Worm (Caenorhabditis elegans): ENCODE measurements around the gene cank-26.

The cank-26 gene

DNA sequence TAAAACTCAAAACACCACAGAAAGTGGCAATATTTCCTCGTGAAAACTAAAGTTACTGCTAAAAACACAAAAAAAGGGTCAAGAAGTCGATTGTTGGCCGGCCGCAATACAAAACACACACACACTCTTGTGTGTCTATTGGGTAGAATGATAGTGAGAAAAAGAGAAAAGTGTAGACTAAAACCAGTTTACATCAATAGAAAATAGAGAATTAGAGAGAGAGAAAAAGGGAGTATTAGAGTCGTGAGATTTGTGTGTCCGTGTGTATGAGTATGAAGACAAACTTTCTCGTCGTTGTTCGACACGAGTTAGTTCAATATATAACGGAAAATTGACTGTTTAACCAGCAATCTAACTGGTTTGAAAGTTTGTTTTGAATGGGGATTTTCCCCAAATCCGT lies 45.4 kb downstream of the cank-26 start (continued):
- TF ChIP-seq vab-7 (GFP tag; IDR thresholded peaks at IDR 0.05) = no peak
- peak; percentile 2 for TF ChIP-seq nhr-77 (tag; optimal IDR thresholded peaks at IDR 0.05)
- no peak for TF ChIP-seq dpl-1 (GFP tag; optimal IDR thresholded peaks at IDR 0.05)
- no peak for TF ChIP-seq hmg-1.1 (GFP tag; IDR thresholded peaks at IDR 0.05)
- TF ChIP-seq php-3 (GFP tag; IDR thresholded peaks at IDR 0.05) = no peak
- TF ChIP-seq pqm-1 (tag; optimal IDR thresholded peaks at IDR 0.05) = no peak
- TF ChIP-seq mdt-29 (GFP tag; IDR thresholded peaks at IDR 0.05) = no peak
- TF ChIP-seq lin-38 (GFP tag; IDR thresholded peaks at IDR 0.05) = no peak
- TF ChIP-seq egl-27 (tag; optimal IDR thresholded peaks at IDR 0.05) = no peak
- TF ChIP-seq nhr-102 (tag; optimal IDR thresholded peaks at IDR 0.05) = no peak
- no peak for TF ChIP-seq rbr-2 (tag; optimal IDR thresholded peaks at IDR 0.05)
- TF ChIP-seq ceh-28 (tag; optimal IDR thresholded peaks at IDR 0.05) = no peak
- no peak for TF ChIP-seq fkh-10 (GFP tag; optimal IDR thresholded peaks at IDR 0.05)
- no peak for TF ChIP-seq F44E2.7 (GFP tag; IDR thresholded peaks at IDR 0.05)
- no peak for TF ChIP-seq lim-7 (GFP tag; IDR thresholded peaks at IDR 0.05)
- no peak for TF ChIP-seq pha-4 (GFP tag; IDR thresholded peaks at IDR 0.05)
- TF ChIP-seq pha-4 (tag; optimal IDR thresholded peaks at IDR 0.05) = no peak
- no peak for TF ChIP-seq F49E8.2 (tag; optimal IDR thresholded peaks at IDR 0.05; ENCODE audit: borderline replicate concordance)
- peak; percentile 3 for TF ChIP-seq mes-2 (tag; optimal IDR thresholded peaks at IDR 0.05; ENCODE audit: poor library complexity, severe bottlenecking)
- no peak for TF ChIP-seq tra-1 (GFP tag; IDR thresholded peaks at IDR 0.05)
- no peak for TF ChIP-seq zag-1 (tag; optimal IDR thresholded peaks at IDR 0.05)
- no peak for TF ChIP-seq tag-97 (GFP tag; IDR thresholded peaks at IDR 0.05)
- TF ChIP-seq ZK546.5 (tag; optimal IDR thresholded peaks at IDR 0.05) = no peak
- no peak for TF ChIP-seq ceh-20 (GFP tag; IDR thresholded peaks at IDR 0.05)
- no peak for TF ChIP-seq lin-15B (tag; optimal IDR thresholded peaks at IDR 0.05)
- TF ChIP-seq Y105C5A.15 (GFP tag; IDR thresholded peaks at IDR 0.05) = no peak

DNA sequence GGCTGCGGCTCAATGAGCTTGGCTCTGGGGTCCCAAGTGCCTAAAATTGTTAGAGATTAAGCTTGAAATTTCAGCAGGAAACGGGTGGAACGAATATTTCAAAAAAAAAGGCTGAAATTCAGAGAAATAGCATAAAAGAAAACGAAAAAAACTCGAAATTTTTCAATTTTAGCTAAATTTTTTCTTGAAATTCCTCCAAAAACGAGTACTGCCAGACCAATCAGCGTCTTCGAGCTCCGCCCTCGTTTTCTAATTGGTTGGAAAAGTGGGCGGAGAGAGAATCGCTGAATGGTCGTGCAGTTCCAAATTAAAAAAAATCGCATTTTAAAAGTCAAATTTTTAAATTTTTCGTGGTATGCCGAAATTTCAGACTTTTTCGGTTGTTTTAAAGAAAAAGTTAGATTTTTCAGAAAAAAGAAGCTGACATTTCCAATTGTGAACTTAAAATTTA lies 46.9 kb downstream of the cank-26 start, which contains the start of gene plpp-1.1:
plpp-1.1 (minus strand) TSS at position 51 of the 451 bp plus-strand sequence.
- TF ChIP-seq aha-1 (tag) (peak; percentile 12), mdt-29 (GFP tag; IDR thresholded peaks at IDR 0.05) (no peak)

Data from whole organism, L4 larva.